Fruit fly (Drosophila melanogaster): ENCODE data around the gene CG15021.

The CG15021 gene

DNA sequence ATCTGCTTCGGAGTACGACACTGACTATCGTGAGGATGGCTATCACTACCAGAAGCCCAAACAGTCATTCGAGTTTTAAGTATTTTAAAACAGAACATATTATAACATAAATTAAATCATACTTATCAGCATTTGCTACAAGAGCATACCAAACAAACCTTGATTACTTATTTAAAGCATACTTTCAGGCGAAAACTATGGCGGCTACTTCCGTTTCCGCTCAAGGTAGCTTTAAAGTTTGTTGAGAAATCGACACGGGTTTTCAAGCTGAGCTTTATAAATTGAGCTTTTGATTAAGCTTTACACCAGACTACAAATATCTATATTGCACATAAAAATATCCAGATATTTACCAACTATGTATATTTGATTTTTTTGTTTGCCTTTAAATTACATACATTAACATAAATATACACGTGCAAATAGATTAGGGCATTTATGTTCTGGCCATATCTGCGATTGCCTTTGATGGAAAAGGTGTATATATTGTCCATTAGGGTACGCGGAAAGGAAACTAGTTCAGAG is 38.5 kb downstream of the CG15021 start (continued):
- TF ChIP-seq caup (GFP tag; optimal IDR thresholded peaks at IDR 0.05; ENCODE audit: severe bottlenecking) = peak; percentile 97
- TF ChIP-seq hth (optimal IDR thresholded peaks at IDR 0.05) = no peak
- TF ChIP-seq emc (GFP tag; optimal IDR thresholded peaks at IDR 0.05) = peak; percentile 55
- no peak for TF ChIP-seq yki (optimal IDR thresholded peaks at IDR 0.05)
- peak; percentile 78; the same call in 1 of the 2 replicates for TF ChIP-seq stc (GFP tag; IDR thresholded peaks at IDR 0.05)
- peak; percentile 32 for TF ChIP-seq p53 (GFP tag; optimal IDR thresholded peaks at IDR 0.05)
- TF ChIP-seq CG5245 (GFP tag; optimal IDR thresholded peaks at IDR 0.05) = peak; percentile 69
- no peak for TF ChIP-seq Deaf1 (tag; optimal IDR thresholded peaks at IDR 0.05)
- TF ChIP-seq fd3F (GFP tag; optimal IDR thresholded peaks at IDR 0.05) = peak; percentile 68
- no peak for TF ChIP-seq chinmo (GFP tag; IDR thresholded peaks at IDR 0.05; ENCODE audit: partially characterized antibody)
- TF ChIP-seq Fer1 (GFP tag; optimal IDR thresholded peaks at IDR 0.05) = peak; percentile 97
- TF ChIP-seq MBD-R2 (GFP tag; IDR thresholded peaks at IDR 0.05) = no peak
- TF ChIP-seq tio (GFP tag; optimal IDR thresholded peaks at IDR 0.05) = peak; percentile 22
- TF ChIP-seq zfh2 (GFP tag; optimal IDR thresholded peaks at IDR 0.05) = no peak
- TF ChIP-seq cg (GFP tag; optimal IDR thresholded peaks at IDR 0.05) = no peak
- TF ChIP-seq gem (tag; optimal IDR thresholded peaks at IDR 0.05) = no peak
- TF ChIP-seq BtbVII (GFP tag; optimal IDR thresholded peaks at IDR 0.05) = peak; percentile 94
- TF ChIP-seq CG7271 (tag; optimal IDR thresholded peaks at IDR 0.05) = peak; percentile 94
- peak; percentile 66 for TF ChIP-seq sima (GFP tag; optimal IDR thresholded peaks at IDR 0.05)
- no peak for TF ChIP-seq fu2 (GFP tag; optimal IDR thresholded peaks at IDR 0.05)
- peak; percentile 37 for TF ChIP-seq dmrt11E (tag; optimal IDR thresholded peaks at IDR 0.05)
- no peak for TF ChIP-seq HmgD (GFP tag; optimal IDR thresholded peaks at IDR 0.05)
- no peak for TF ChIP-seq Gug (GFP tag; IDR thresholded peaks at IDR 0.05)
- TF ChIP-seq wdn (GFP tag; IDR thresholded peaks at IDR 0.05) = peak; percentile 45; the same call in 1 of the 2 replicates
- peak; percentile 51; the same call in 2 of the 3 replicates for TF ChIP-seq ase (GFP tag; IDR thresholded peaks at IDR 0.05)
- TF ChIP-seq CG13624 (GFP tag; optimal IDR thresholded peaks at IDR 0.05) = peak; percentile 73
- TF ChIP-seq lbe (GFP tag; optimal IDR thresholded peaks at IDR 0.05) = no peak
- TF ChIP-seq ranshi (GFP tag; IDR thresholded peaks at IDR 0.05) = peak; percentile 71; the same call in 1 of the 2 replicates
- no peak for TF ChIP-seq amos (GFP tag; IDR thresholded peaks at IDR 0.05; ENCODE audit: partially characterized antibody)
- peak; percentile 55 for TF ChIP-seq tin (GFP tag; optimal IDR thresholded peaks at IDR 0.05)
- TF ChIP-seq scrt (GFP tag; optimal IDR thresholded peaks at IDR 0.05) = peak; percentile 91
- TF ChIP-seq Ada2b (GFP tag; IDR thresholded peaks at IDR 0.05) = peak; percentile 48; the same call in 1 of the 2 replicates
- TF ChIP-seq GATAe (GFP tag; conservative IDR thresholded peaks at IDR 0.05) = no peak
- TF ChIP-seq CG14050 (GFP tag; IDR thresholded peaks at IDR 0.05) = peak; percentile 63
- no peak for TF ChIP-seq CG17612 (GFP tag; IDR thresholded peaks at IDR 0.05)
- TF ChIP-seq Bdp1 (GFP tag; optimal IDR thresholded peaks at IDR 0.05) = peak; percentile 53
- TF ChIP-seq Atf-2 (GFP tag; optimal IDR thresholded peaks at IDR 0.05) = no peak
- TF ChIP-seq salm (tag; optimal IDR thresholded peaks at IDR 0.05) = peak; percentile 77
- no peak for TF ChIP-seq CG2129 (GFP tag; IDR thresholded peaks at IDR 0.05; ENCODE audit: partially characterized antibody)
- TF ChIP-seq ato (GFP tag; IDR thresholded peaks at IDR 0.05; ENCODE audit: partially characterized antibody) = no peak
- TF ChIP-seq dan (GFP tag; IDR thresholded peaks at IDR 0.05) = no peak
- peak; percentile 98 for TF ChIP-seq Ets97D (GFP tag; optimal IDR thresholded peaks at IDR 0.05)
- peak; percentile 92 for TF ChIP-seq ATbp (GFP tag; optimal IDR thresholded peaks at IDR 0.05)
- TF ChIP-seq MTF-1 (GFP tag; optimal IDR thresholded peaks at IDR 0.05; ENCODE audit: borderline replicate concordance) = peak; percentile 96
- peak; percentile 86 for TF ChIP-seq CG12391 (tag; optimal IDR thresholded peaks at IDR 0.05)
- TF ChIP-seq phol (tag; optimal IDR thresholded peaks at IDR 0.05) = peak; percentile 75
- no peak for TF ChIP-seq CG4282 (GFP tag; optimal IDR thresholded peaks at IDR 0.05)
- peak; percentile 78 for TF ChIP-seq Lhr (GFP tag; optimal IDR thresholded peaks at IDR 0.05)
- peak; percentile 77 for TF ChIP-seq CG8388 (GFP tag; optimal IDR thresholded peaks at IDR 0.05)
- TF ChIP-seq Dp (GFP tag; optimal IDR thresholded peaks at IDR 0.05) = no peak
- TF ChIP-seq Antp (GFP tag; optimal IDR thresholded peaks at IDR 0.05) = no peak
